Fruit fly (Drosophila melanogaster) whole organism, prepupa: ENCODE measurements around the gene trol.

Experiments
- Blimp-1 ChIP-seq: fragments of 200-800 bp; sonication (Bioruptor generic); optimal IDR thresholded peaks from 3 replicates; lab custom pipeline; 2017; ENCODE audit warnings: missing biosample characterization, missing genetic modification characterization, mild to moderate bottlenecking, moderate library complexity, missing genetic modification reagents
- CG10669 ChIP-seq: fragments of 200-800 bp; sonication (Bioruptor generic); optimal IDR thresholded peaks from 3 replicates; lab custom pipeline; 2018; ENCODE audit warnings: missing biosample characterization, mild to moderate bottlenecking, missing genetic modification characterization, moderate library complexity
- CG11762 ChIP-seq: fragments of 200-800 bp; sonication (Bioruptor generic); optimal IDR thresholded peaks from 3 replicates; lab custom pipeline; 2016; ENCODE audit warnings: missing biosample characterization, missing genetic modification characterization; ENCODE audit not compliant: insufficient read depth
- CG15336 ChIP-seq: fragments of 200-800 bp; sonication (Bioruptor generic); IDR thresholded peaks from 2 replicates; pipeline ENCODE4 v1.3.6; 2022; ENCODE audit warnings: missing biosample characterization, missing genetic modification characterization
- CG1621 ChIP-seq: fragments of 200-800 bp; sonication (Bioruptor generic); optimal IDR thresholded peaks from 3 replicates; lab custom pipeline; 2018; ENCODE audit warnings: missing biosample characterization, mild to moderate bottlenecking, missing genetic modification characterization
- CG3032 ChIP-seq: fragments of 200-800 bp; optimal IDR thresholded peaks from 2 replicates; lab custom pipeline; 2019; ENCODE audit warnings: missing biosample characterization, mild to moderate bottlenecking, missing genetic modification characterization, moderate library complexity
- CG31627 ChIP-seq: fragments of 200-800 bp; sonication (Bioruptor generic); optimal IDR thresholded peaks from 3 replicates; lab custom pipeline; 2016; ENCODE audit warnings: missing biosample characterization, missing genetic modification characterization
- CG32006 ChIP-seq: fragments of 200-800 bp; sonication (Bioruptor generic); optimal IDR thresholded peaks from 3 replicates; lab custom pipeline; 2017; ENCODE audit warnings: missing biosample characterization, mild to moderate bottlenecking, missing genetic modification characterization
- CG6276 ChIP-seq: fragments of 200-800 bp; sonication (Bioruptor generic); optimal IDR thresholded peaks from 2 replicates; lab custom pipeline; 2017; ENCODE audit warnings: missing biosample characterization, mild to moderate bottlenecking, missing genetic modification characterization
- CG6792 ChIP-seq: fragments of 200-800 bp; sonication (Bioruptor generic); optimal IDR thresholded peaks from 3 replicates; lab custom pipeline; 2016; ENCODE audit warnings: missing biosample characterization, missing genetic modification characterization
- CG6808 ChIP-seq: fragments of 200-800 bp; sonication (Bioruptor generic); optimal IDR thresholded peaks from 3 replicates; lab custom pipeline; 2017; ENCODE audit warnings: missing biosample characterization, missing genetic modification characterization, mild to moderate bottlenecking, moderate library complexity, missing genetic modification reagents
- CG6854 ChIP-seq: fragments of 200-800 bp; sonication (Bioruptor generic); optimal IDR thresholded peaks from 2 replicates; lab custom pipeline; 2017; ENCODE audit warnings: missing biosample characterization, mild to moderate bottlenecking, missing genetic modification characterization
- CG8319 ChIP-seq: fragments of 200-800 bp; sonication (Bioruptor generic); optimal IDR thresholded peaks from 3 replicates; lab custom pipeline; 2016; ENCODE audit warnings: missing biosample characterization, missing genetic modification characterization
- CG9139 ChIP-seq: fragments of 200-800 bp; sonication (Bioruptor generic); optimal IDR thresholded peaks from 3 replicates; lab custom pipeline; 2017; ENCODE audit warnings: missing biosample characterization, mild to moderate bottlenecking, missing genetic modification characterization
- Eip78C ChIP-seq: fragments of 200-800 bp; sonication (Bioruptor generic); peaks from one replicate; lab custom pipeline; 2016; ENCODE audit warnings: missing biosample characterization, missing genetic modification characterization
- Ets21C ChIP-seq: fragments of 200-800 bp; sonication (Bioruptor generic); optimal IDR thresholded peaks from 3 replicates; lab custom pipeline; 2016; ENCODE audit warnings: missing biosample characterization, missing genetic modification characterization
- Hr38 ChIP-seq: sonication (Bioruptor generic); optimal IDR thresholded peaks from 2 replicates; lab custom pipeline; 2016; ENCODE audit warnings: missing biosample characterization, missing genetic modification characterization
- Hr39 ChIP-seq: fragments of 200-800 bp; sonication (Bioruptor generic); optimal IDR thresholded peaks from 2 replicates; lab custom pipeline; 2016; ENCODE audit warnings: missing biosample characterization, missing genetic modification characterization
- Lpt ChIP-seq: fragments of 200-800 bp; sonication (Bioruptor generic); optimal IDR thresholded peaks from 3 replicates; lab custom pipeline; 2016; ENCODE audit warnings: missing biosample characterization, missing genetic modification characterization
- Met ChIP-seq: fragments of 200-800 bp; sonication (Bioruptor generic); optimal IDR thresholded peaks from 3 replicates; lab custom pipeline; 2016; ENCODE audit warnings: missing biosample characterization, missing genetic modification characterization
- OdsH ChIP-seq: fragments of 200-800 bp; sonication (Bioruptor generic); optimal IDR thresholded peaks from 3 replicates; lab custom pipeline; 2016; ENCODE audit warnings: missing biosample characterization, missing genetic modification characterization
- Smox ChIP-seq: fragments of 200-800 bp; sonication (Bioruptor generic); optimal IDR thresholded peaks from 3 replicates; lab custom pipeline; 2016; ENCODE audit warnings: missing biosample characterization, missing genetic modification characterization
- Sox14 ChIP-seq: fragments of 200-800 bp; sonication (Bioruptor generic); optimal IDR thresholded peaks from 3 replicates; lab custom pipeline; 2016; ENCODE audit warnings: missing biosample characterization, missing genetic modification characterization
- achi ChIP-seq: fragments of 200-800 bp; sonication (Bioruptor generic); optimal IDR thresholded peaks from 3 replicates; lab custom pipeline; 2016; ENCODE audit warnings: missing biosample characterization, missing genetic modification characterization
- cyc ChIP-seq: fragments of 200-800 bp; sonication (Bioruptor generic); optimal IDR thresholded peaks from 3 replicates; lab custom pipeline; 2016; ENCODE audit warnings: missing biosample characterization, missing genetic modification characterization
- dac ChIP-seq: fragments of 200-800 bp; sonication (Bioruptor generic); optimal IDR thresholded peaks from 2 replicates; lab custom pipeline; 2017; ENCODE audit warnings: missing biosample characterization, mild to moderate bottlenecking, missing genetic modification characterization
- eg ChIP-seq: fragments of 200-800 bp; sonication (Bioruptor generic); IDR thresholded peaks from 3 replicates; pipeline ENCODE4 v1.3.6; 2022; ENCODE audit warnings: missing biosample characterization, missing genetic modification characterization
- fd85E ChIP-seq: fragments of 200-800 bp; sonication (Bioruptor generic); optimal IDR thresholded peaks from 3 replicates; lab custom pipeline; 2016; ENCODE audit warnings: missing biosample characterization, missing genetic modification characterization
- lz ChIP-seq: fragments of 200-800 bp; sonication (Bioruptor generic); optimal IDR thresholded peaks from 3 replicates; lab custom pipeline; 2016; ENCODE audit warnings: missing biosample characterization, missing genetic modification characterization
- net ChIP-seq: fragments of 200-800 bp; sonication (Bioruptor generic); optimal IDR thresholded peaks from 3 replicates; lab custom pipeline; 2016; ENCODE audit warnings: missing biosample characterization, missing genetic modification characterization
- pdm3 ChIP-seq: fragments of 200-800 bp; sonication (Bioruptor generic); optimal IDR thresholded peaks from 3 replicates; lab custom pipeline; 2016; ENCODE audit warnings: missing biosample characterization, missing genetic modification characterization
- salr ChIP-seq, 2 experiments: fragments of 200-800 bp; sonication (Bioruptor generic); optimal IDR thresholded peaks; 3 replicates each; lab custom pipeline; 2016 to 2018; ENCODE audit warnings: missing biosample characterization in 2 of 2, missing genetic modification characterization in 2 of 2, mild to moderate bottlenecking in 1 of 2
- spab ChIP-seq: fragments of 200-800 bp; sonication (Bioruptor generic); optimal IDR thresholded peaks from 2 replicates; lab custom pipeline; 2017; ENCODE audit warnings: missing biosample characterization, mild to moderate bottlenecking, missing genetic modification characterization, missing genetic modification reagents
- topi ChIP-seq: fragments of 200-800 bp; sonication (Bioruptor generic); optimal IDR thresholded peaks from 3 replicates; lab custom pipeline; 2016; ENCODE audit warnings: missing biosample characterization, missing genetic modification characterization
- vri ChIP-seq: fragments of 200-800 bp; sonication (Bioruptor generic); optimal IDR thresholded peaks from 3 replicates; lab custom pipeline; 2016; ENCODE audit warnings: missing biosample characterization, mild to moderate bottlenecking, missing genetic modification characterization

The trol gene

dm6 chrX:2468576-2468975, 76.7 kb downstream of the trol start (continued):
- TF ChIP-seq fd85E (GFP tag; lab: Kevin White, UChicago): no peak
- peak; percentile 82 for TF ChIP-seq spab (GFP tag; lab: Kevin White, UChicago)
- TF ChIP-seq topi (GFP tag; lab: Kevin White, UChicago): peak; percentile 51
- TF ChIP-seq CG9139: peak; percentile 59
- TF ChIP-seq dac (GFP tag; lab: Kevin White, UChicago): peak; percentile 60
- peak; percentile 50 for TF ChIP-seq CG31627 (GFP tag; lab: Kevin White, UChicago)
- TF ChIP-seq CG6808 (GFP tag; lab: Kevin White, UChicago): peak; percentile 86
- TF ChIP-seq pdm3 (GFP tag; lab: Kevin White, UChicago): peak; percentile 84
- TF ChIP-seq CG3032 (tag; lab: Kevin White, UChicago): peak; percentile 84
- peak; percentile 58 for TF ChIP-seq cyc (GFP tag; lab: Kevin White, UChicago)
- peak; percentile 90 for TF ChIP-seq eg (GFP tag; lab: Robert Waterston, UW)
- peak; percentile 84 for TF ChIP-seq OdsH (GFP tag; lab: Kevin White, UChicago)
- peak; percentile 74 to 81 for TF ChIP-seq salr (GFP tag; optimal IDR thresholded peaks at IDR 0.05; lab: Kevin White, UChicago)
- TF ChIP-seq net (GFP tag; lab: Kevin White, UChicago): peak; percentile 76
- TF ChIP-seq Hr39: peak; percentile 51
- TF ChIP-seq CG10669: peak; percentile 78
- TF ChIP-seq CG11762 (GFP tag; lab: Kevin White, UChicago): peak; percentile 64
- TF ChIP-seq CG6854 (GFP tag; lab: Kevin White, UChicago): no peak
- peak; percentile 0 for TF ChIP-seq Ets21C (GFP tag; lab: Kevin White, UChicago)
- TF ChIP-seq Sox14 (GFP tag; lab: Kevin White, UChicago): peak; percentile 88
- peak; percentile 35 for TF ChIP-seq Smox (GFP tag; lab: Kevin White, UChicago)
- TF ChIP-seq vri (GFP tag; lab: Kevin White, UChicago): peak; percentile 38
- TF ChIP-seq lz (GFP tag; lab: Kevin White, UChicago): peak; percentile 57
- peak; percentile 81 for TF ChIP-seq CG6276 (GFP tag; lab: Kevin White, UChicago)
- no peak for TF ChIP-seq Blimp-1 (GFP tag; lab: Kevin White, UChicago)

dm6 chrX:2466919-2467318, 78.3 kb downstream of the trol start:
- TF ChIP-seq cyc (GFP tag; lab: Kevin White, UChicago): no peak
- TF ChIP-seq Ets21C (GFP tag; lab: Kevin White, UChicago): no peak
- TF ChIP-seq CG6854 (GFP tag; lab: Kevin White, UChicago): no peak
- no peak for TF ChIP-seq spab (GFP tag; lab: Kevin White, UChicago)
- TF ChIP-seq vri (GFP tag; lab: Kevin White, UChicago): no peak
- no peak for TF ChIP-seq OdsH (GFP tag; lab: Kevin White, UChicago)
- TF ChIP-seq CG6792 (GFP tag; lab: Kevin White, UChicago): no peak
- no peak for TF ChIP-seq Hr39
- TF ChIP-seq CG31627 (GFP tag; lab: Kevin White, UChicago): no peak
- TF ChIP-seq Met (GFP tag; lab: Kevin White, UChicago): no peak
- TF ChIP-seq fd85E (GFP tag; lab: Kevin White, UChicago): no peak
- no peak for TF ChIP-seq CG8319 (GFP tag; lab: Kevin White, UChicago)

- TF ChIP-seq CG6854 (GFP tag; lab: Kevin White, UChicago) (no peak), vri (GFP tag; lab: Kevin White, UChicago) (no peak), Hr38 (GFP tag; lab: Kevin White, UChicago) (no peak)
- TF ChIP-seq, all 60 proteins: peak for 0
These were observed 79.5 kb downstream of the trol start for dm6 chrX:2465687-2466086.

dm6 chrX:2464189-2464588, 81.0 kb downstream of the trol start:
- TF ChIP-seq CG31627 (GFP tag; lab: Kevin White, UChicago) (no peak), Eip78C (GFP tag; lab: Kevin White, UChicago) (peak; percentile 59), CG15336 (0 out of 2 replicates have a peak, but pooled peaks have one; percentile 13), Smox (GFP tag; lab: Kevin White, UChicago) (no peak), CG6276 (GFP tag; lab: Kevin White, UChicago) (peak; percentile 5), CG32006 (GFP tag; lab: Kevin White, UChicago) (peak; percentile 69), CG1621 (tag; lab: Kevin White, UChicago) (no peak), achi (no peak), CG6792 (GFP tag; lab: Kevin White, UChicago) (no peak), Lpt (GFP tag; lab: Kevin White, UChicago) (peak; percentile 28), dac (GFP tag; lab: Kevin White, UChicago) (no peak)
